Worm (Caenorhabditis elegans): ENCODE results near the gene F35H10.2.

DNA sequence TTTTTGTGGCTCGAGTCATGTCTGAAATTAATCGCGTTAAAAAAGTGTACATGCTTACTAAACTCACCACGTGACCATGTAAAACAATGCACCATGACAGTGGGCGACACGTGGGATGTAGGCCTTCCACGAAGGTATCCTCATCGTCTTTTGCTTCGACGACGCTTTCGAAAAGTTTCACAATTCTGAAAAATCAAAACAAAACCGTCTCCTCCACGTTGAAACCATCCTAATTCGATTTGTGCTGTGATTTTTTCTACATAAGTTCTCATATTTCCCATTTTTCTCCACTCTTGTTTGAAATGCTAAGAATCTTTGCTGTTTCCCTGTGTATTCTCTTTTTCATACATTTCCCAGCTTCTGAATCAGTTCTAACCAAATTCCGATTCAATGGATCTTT, 25.6 kb downstream of the F35H10.2 start, which contains the start of gene F17E9.3:
- TF ChIP-seq W03F9.2 (tag; optimal IDR thresholded peaks at IDR 0.05) (no peak), dao-5 (tag; optimal IDR thresholded peaks at IDR 0.05) (no peak)

All from whole organism, L4/young adult.